Worm (Caenorhabditis elegans): ENCODE measurements around the gene F35B3.4.

F35B3.4 gene

DNA sequence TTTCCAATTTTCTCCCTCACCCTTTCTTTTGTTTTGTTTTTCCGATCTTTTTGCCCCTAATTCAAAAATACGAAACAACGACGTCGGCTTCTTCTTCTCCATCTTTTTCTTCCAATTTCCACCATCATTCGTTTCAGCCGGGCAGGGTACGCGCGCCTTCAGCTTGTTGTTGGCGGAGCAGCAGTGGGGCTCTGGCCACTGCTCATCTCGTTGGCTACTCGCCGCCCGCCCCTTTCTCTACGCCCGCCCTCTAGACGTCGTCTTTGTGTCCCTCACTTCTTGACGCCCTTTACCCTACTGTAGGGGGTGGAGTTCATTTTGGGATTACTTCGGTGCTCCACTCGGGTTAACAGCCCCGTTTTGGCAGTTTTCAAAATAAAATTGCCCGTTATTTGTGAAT, 21.8 kb downstream of the F35B3.4 start:
- TF ChIP-seq npax-4 (tag; optimal IDR thresholded peaks at IDR 0.05) (no peak), ttx-3 (tag; optimal IDR thresholded peaks at IDR 0.05) (no peak), sox-4 (tag; optimal IDR thresholded peaks at IDR 0.05) (no peak), hlh-8 (tag; optimal IDR thresholded peaks at IDR 0.05) (no peak), hlh-13 (GFP tag; optimal IDR thresholded peaks at IDR 0.05) (no peak), nfya-1 (tag; optimal IDR thresholded peaks at IDR 0.05) (no peak), zip-5 (tag; optimal IDR thresholded peaks at IDR 0.05) (no peak), fkh-10 (GFP tag; optimal IDR thresholded peaks at IDR 0.05) (no peak), fkh-6 (tag; optimal IDR thresholded peaks at IDR 0.05) (no peak), lim-6 (tag; optimal IDR thresholded peaks at IDR 0.05) (no peak), mec-3 (tag; optimal IDR thresholded peaks at IDR 0.05; ENCODE audit: borderline replicate concordance) (no peak), tbx-7 (tag; optimal IDR thresholded peaks at IDR 0.05) (no peak), elt-2 (tag; optimal IDR thresholded peaks at IDR 0.05) (no peak), ceh-45 (GFP tag; IDR thresholded peaks at IDR 0.05) (no peak), C08G9.2 (tag; optimal IDR thresholded peaks at IDR 0.05) (no peak), ceh-6 (GFP tag; optimal IDR thresholded peaks at IDR 0.05) (no peak)

DNA sequence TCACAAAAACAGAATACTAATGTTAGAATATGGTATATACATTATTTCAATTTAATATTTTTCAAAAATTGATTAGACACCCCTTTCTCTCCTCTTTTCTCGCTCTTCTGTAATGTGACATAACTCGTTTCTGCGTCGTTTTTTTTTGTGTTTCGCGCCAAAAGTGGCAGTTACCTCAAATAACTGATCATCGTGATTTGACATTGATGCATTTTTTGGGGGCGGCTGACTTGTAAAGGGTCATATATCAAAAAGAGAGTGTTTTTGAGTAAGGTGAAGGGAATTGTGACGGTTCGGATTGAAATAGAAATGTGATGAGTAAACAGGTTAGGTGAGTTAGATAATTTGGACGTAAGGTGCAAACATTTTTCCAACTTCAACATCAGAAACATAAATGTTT, 22.8 kb downstream of the F35B3.4 start:
- TF ChIP-seq sox-2 (GFP tag; IDR thresholded peaks at IDR 0.05) (no peak), C38D4.7 (GFP tag; optimal IDR thresholded peaks at IDR 0.05) (no peak), hlh-13 (GFP tag; optimal IDR thresholded peaks at IDR 0.05) (no peak), tbx-2 (tag; optimal IDR thresholded peaks at IDR 0.05) (no peak), syd-9 (tag; optimal IDR thresholded peaks at IDR 0.05) (no peak), ceh-14 (tag; optimal IDR thresholded peaks at IDR 0.05) (no peak), ahr-1 (tag; optimal IDR thresholded peaks at IDR 0.05) (no peak), pros-1 (tag; optimal IDR thresholded peaks at IDR 0.05) (no peak), ttx-3 (tag; optimal IDR thresholded peaks at IDR 0.05) (no peak), fkh-10 (GFP tag; optimal IDR thresholded peaks at IDR 0.05) (no peak), pha-4 (tag; optimal IDR thresholded peaks at IDR 0.05) (no peak), hlh-15 (tag; optimal IDR thresholded peaks at IDR 0.05) (no peak), pqm-1 (tag; optimal IDR thresholded peaks at IDR 0.05) (no peak), hlh-30 (tag; optimal IDR thresholded peaks at IDR 0.05; ENCODE audit: insufficient read depth) (no peak), eyg-1 (tag; optimal IDR thresholded peaks at IDR 0.05) (no peak)

DNA sequence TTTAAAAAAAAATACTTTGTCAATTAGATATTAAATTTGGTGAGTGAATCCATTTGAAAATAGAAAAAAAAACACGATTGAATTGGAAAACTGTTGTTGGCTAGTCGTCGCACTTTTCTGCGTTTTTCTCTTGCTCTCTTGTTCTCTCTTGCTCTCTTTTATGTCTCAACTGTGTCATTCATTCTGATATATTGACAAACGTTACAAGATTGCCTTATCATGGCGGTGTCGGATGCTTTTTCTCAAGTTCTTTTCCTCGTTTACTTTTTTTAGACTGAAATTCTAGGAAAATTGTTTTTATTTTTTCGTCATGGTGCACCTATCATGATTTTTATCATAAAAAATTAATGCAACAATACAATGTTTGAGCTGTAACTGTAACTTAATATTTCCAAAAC, 24.9 kb downstream of the F35B3.4 start:
- TF ChIP-seq K02D7.2 (tag; optimal IDR thresholded peaks at IDR 0.05) (no peak), npax-4 (tag; optimal IDR thresholded peaks at IDR 0.05) (no peak), Y22D7AL.16 (tag; optimal IDR thresholded peaks at IDR 0.05) (no peak), C08G9.2 (tag; optimal IDR thresholded peaks at IDR 0.05) (no peak), ceh-22 (tag; optimal IDR thresholded peaks at IDR 0.05) (no peak), sox-4 (tag; optimal IDR thresholded peaks at IDR 0.05) (no peak), fax-1 (tag; optimal IDR thresholded peaks at IDR 0.05) (no peak), ceh-30 (tag; optimal IDR thresholded peaks at IDR 0.05) (no peak), ceh-14 (tag; optimal IDR thresholded peaks at IDR 0.05) (no peak), ceh-2 (tag; optimal IDR thresholded peaks at IDR 0.05) (no peak), tbx-2 (tag; optimal IDR thresholded peaks at IDR 0.05) (no peak), ceh-18 (tag; optimal IDR thresholded peaks at IDR 0.05) (no peak), eyg-1 (tag; optimal IDR thresholded peaks at IDR 0.05) (no peak), elt-2 (tag; optimal IDR thresholded peaks at IDR 0.05) (no peak), ceh-31 (tag; optimal IDR thresholded peaks at IDR 0.05) (no peak), fkh-6 (tag; optimal IDR thresholded peaks at IDR 0.05) (no peak), lin-11 (tag; optimal IDR thresholded peaks at IDR 0.05) (no peak)
